Fruit fly (Drosophila melanogaster) whole organism, pupa: Measurements from ENCODE around the gene AGO2.

Experiments used
- CG12605 ChIP-seq: fragments of 200-800 bp; sonication (Bioruptor generic); IDR thresholded peaks from 2 replicates; pipeline ENCODE4 v1.3.6; 2022; ENCODE audit warnings: missing biosample characterization, missing genetic modification characterization
- CG13204 ChIP-seq: fragments of 200-800 bp; sonication (Bioruptor generic); optimal IDR thresholded peaks from 2 replicates; lab custom pipeline; 2018; ENCODE audit warnings: missing biosample characterization, mild to moderate bottlenecking, missing genetic modification characterization, moderate library complexity
- CG14655 ChIP-seq: fragments of 200-800 bp; sonication (Bioruptor generic); optimal IDR thresholded peaks from 3 replicates; lab custom pipeline; 2017; ENCODE audit warnings: mild to moderate bottlenecking, missing biosample characterization, missing genetic modification reagents, missing genetic modification characterization
- CG17806 ChIP-seq: fragments of 200-800 bp; sonication (Bioruptor generic); optimal IDR thresholded peaks from 2 replicates; lab custom pipeline; 2018; ENCODE audit warnings: missing biosample characterization, mild to moderate bottlenecking, missing genetic modification characterization, moderate library complexity
- CG32121 ChIP-seq: fragments of 200-800 bp; sonication (Bioruptor generic); IDR thresholded peaks from 2 replicates; pipeline ENCODE4 v1.3.6; 2022; ENCODE audit warnings: missing biosample characterization, missing genetic modification characterization
- CG8159 ChIP-seq: fragments of 200-800 bp; sonication (Bioruptor generic); optimal IDR thresholded peaks from 3 replicates; lab custom pipeline; 2018; ENCODE audit warnings: missing biosample characterization, mild to moderate bottlenecking, missing genetic modification characterization, moderate library complexity
- D1 ChIP-seq: fragments of 200-800 bp; sonication (Bioruptor generic); optimal IDR thresholded peaks from 2 replicates; lab custom pipeline; 2018; ENCODE audit warnings: missing biosample characterization, mild to moderate bottlenecking, missing genetic modification characterization, moderate library complexity
- EcR ChIP-seq: fragments of 200-800 bp; sonication (Bioruptor generic); optimal IDR thresholded peaks from 3 replicates; lab custom pipeline; 2019; ENCODE audit warnings: missing biosample characterization, missing genetic modification characterization, mild to moderate bottlenecking, moderate library complexity, missing genetic modification reagents
- Pif1B ChIP-seq: fragments of 200-800 bp; sonication (Bioruptor generic); optimal IDR thresholded peaks from 3 replicates; lab custom pipeline; 2016; ENCODE audit warnings: missing biosample characterization, missing genetic modification characterization
- Snoo ChIP-seq: fragments of 200-800 bp; sonication (Bioruptor generic); optimal IDR thresholded peaks from 3 replicates; lab custom pipeline; 2017; ENCODE audit warnings: missing biosample characterization, mild to moderate bottlenecking, missing genetic modification characterization, inconsistent platforms
- fd96Ca ChIP-seq: fragments of 200-800 bp; sonication (Bioruptor generic); IDR thresholded peaks from 3 replicates; pipeline ENCODE4 v1.3.6; 2022; ENCODE audit warnings: missing biosample characterization, missing genetic modification characterization
- gl ChIP-seq: fragments of 200-800 bp; sonication (Bioruptor generic); optimal IDR thresholded peaks from 2 replicates; lab custom pipeline; 2018; ENCODE audit warnings: missing biosample characterization, mild to moderate bottlenecking, missing genetic modification characterization
- rn ChIP-seq: fragments of 200-800 bp; sonication (Bioruptor generic); IDR thresholded peaks from 2 replicates; pipeline ENCODE4 v1.3.6; 2022; ENCODE audit warnings: missing biosample characterization, missing genetic modification characterization

DNA sequence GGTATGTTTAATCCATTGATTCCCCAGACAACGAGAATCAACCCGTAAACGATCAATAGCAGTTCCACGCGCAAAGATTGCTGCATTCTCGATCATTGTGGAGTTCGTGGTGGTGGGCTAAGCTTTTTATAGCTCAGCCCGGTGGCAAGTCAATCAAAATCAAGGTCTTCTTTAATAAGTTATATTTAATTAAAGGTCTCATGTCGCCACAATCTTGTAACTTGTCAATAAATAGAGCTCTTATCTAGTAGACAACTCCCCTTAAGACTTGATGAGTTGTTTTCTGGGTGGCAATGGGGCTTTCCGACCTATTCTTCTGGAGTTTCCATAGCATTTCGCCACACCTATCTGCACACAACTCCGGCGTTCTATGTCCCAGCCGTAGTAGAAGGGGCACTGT, 25.8 kb upstream of the AGO2 start, which contains the start of gene CG42728:
- no peak for TF ChIP-seq CG13204 (GFP tag; lab: Kevin White, UChicago)
- TF ChIP-seq EcR (GFP tag; lab: Kevin White, UChicago): no peak
- no peak for TF ChIP-seq rn (GFP tag; lab: Robert Waterston, UW)
- no peak for TF ChIP-seq CG17806 (tag; lab: Kevin White, UChicago)
- no peak for TF ChIP-seq CG32121 (GFP tag; lab: Robert Waterston, UW)
- TF ChIP-seq fd96Ca (GFP tag; lab: Robert Waterston, UW): no peak
- TF ChIP-seq Pif1B (GFP tag; lab: Kevin White, UChicago): no peak
- TF ChIP-seq Snoo (tag; lab: Kevin White, UChicago): no peak
- TF ChIP-seq CG8159 (tag; lab: Kevin White, UChicago): no peak
- TF ChIP-seq CG14655 (GFP tag; lab: Kevin White, UChicago): no peak
- TF ChIP-seq D1 (tag; lab: Kevin White, UChicago): no peak
- TF ChIP-seq CG12605 (GFP tag; lab: Robert Waterston, UW): no peak
- TF ChIP-seq gl (tag; lab: Kevin White, UChicago): no peak
